Worm (Caenorhabditis elegans) whole organism, L4 larva: ENCODE measurements around the gene srz-91.

ENCODE experiments used
- Y5F2A.4 ChIP-seq: fragments of 200-800 bp; sonication (Bioruptor generic); optimal IDR thresholded peaks from 2 replicates; lab custom pipeline; 2018; ENCODE audit warnings: mild to moderate bottlenecking, missing genetic modification characterization, missing compliant biosample characterization
- ceh-82 ChIP-seq: sonication (generic microtip); optimal IDR thresholded peaks from 2 replicates; lab custom pipeline; 2017; ENCODE audit warnings: missing biosample characterization, missing genetic modification characterization
- lin-13 ChIP-seq: fragments of 150-350 bp; optimal IDR thresholded peaks from 2 replicates; lab custom pipeline; 2014; ENCODE audit warnings: missing biosample characterization, missing genetic modification reagents, missing genetic modification characterization
- nhr-11 ChIP-seq: fragments of 150-350 bp; optimal IDR thresholded peaks from 2 replicates; lab custom pipeline; 2014; ENCODE audit warnings: missing biosample characterization, missing genetic modification characterization
- nhr-111 ChIP-seq: fragments of 200-800 bp; sonication (Bioruptor generic); optimal IDR thresholded peaks from 2 replicates; lab custom pipeline; 2018; ENCODE audit warnings: mild to moderate bottlenecking, missing genetic modification characterization, missing compliant biosample characterization
- nhr-237 ChIP-seq: sonication (generic microtip); optimal IDR thresholded peaks from 2 replicates; lab custom pipeline; 2017; ENCODE audit warnings: missing biosample characterization, missing genetic modification characterization
- pha-4 ChIP-seq, 2 experiments: fragments of 150-350 bp in 1 of 2; fragments of 200-800 bp in 1 of 2; sonication (Bioruptor generic) in 1 of 2; IDR thresholded peaks in 1 of 2; optimal IDR thresholded peaks in 1 of 2; 2 replicates each; pipeline versions ENCODE4 v1.3.6 to Lab custom; 2014 to 2022; ENCODE audit warnings: missing genetic modification characterization in 2 of 2, missing genetic modification reagents in 2 of 2, missing biosample characterization in 1 of 2, missing compliant biosample characterization in 1 of 2
- spr-3 ChIP-seq: fragments of 200-800 bp; sonication (Bioruptor generic); optimal IDR thresholded peaks from 2 replicates; lab custom pipeline; 2018; ENCODE audit warnings: mild to moderate bottlenecking, missing genetic modification characterization, missing compliant biosample characterization
- unc-62 ChIP-seq, 3 experiments: fragments of 150-350 bp in 1 of 3; sonication (generic microtip); optimal IDR thresholded peaks in 2 of 3; peaks in 1 of 3; 1 replicate in 1 of 3; 2 replicates in 2 of 3; lab custom pipeline; 2014 to 2017; ENCODE audit warnings: missing biosample characterization in 3 of 3, missing genetic modification characterization in 3 of 3, missing genetic modification reagents in 3 of 3, missing genotype in 1 of 3
- zip-11 ChIP-seq: fragments of 200-800 bp; sonication (Bioruptor generic); IDR thresholded peaks from 2 replicates; pipeline ENCODE4 v1.3.6; 2022; ENCODE audit warnings: missing genetic modification characterization, missing compliant biosample characterization

- TF ChIP-seq unc-62 (GFP tag; optimal IDR thresholded peaks at IDR 0.05 in 1 of 2; lab: Kevin White, UChicago) (no peak), unc-62 (tag; optimal IDR thresholded peaks at IDR 0.05; lab: Kevin White, UChicago) (no peak), pha-4 (GFP tag; IDR thresholded peaks at IDR 0.05; lab: Robert Waterston, UW) (no peak), pha-4 (tag; optimal IDR thresholded peaks at IDR 0.05; lab: Kevin White, UChicago) (no peak), spr-3 (GFP tag; lab: Kevin White, UChicago) (no peak), zip-11 (GFP tag; lab: Robert Waterston, UW) (no peak), nhr-11 (tag; lab: Kevin White, UChicago) (no peak), ceh-82 (no peak), nhr-111 (GFP tag; lab: Kevin White, UChicago) (no peak), Y5F2A.4 (GFP tag; lab: Kevin White, UChicago) (no peak), lin-13 (GFP tag; lab: Kevin White, UChicago) (no peak), nhr-237 (tag; lab: Kevin White, UChicago) (no peak)
These were observed 41.0 kb upstream of the srz-91 start, which contains the start of gene C38D9.2 for ce11 chrV:17566850-17567249.
